Worm (Caenorhabditis elegans): ENCODE results near the gene W02F12.2.

DNA sequence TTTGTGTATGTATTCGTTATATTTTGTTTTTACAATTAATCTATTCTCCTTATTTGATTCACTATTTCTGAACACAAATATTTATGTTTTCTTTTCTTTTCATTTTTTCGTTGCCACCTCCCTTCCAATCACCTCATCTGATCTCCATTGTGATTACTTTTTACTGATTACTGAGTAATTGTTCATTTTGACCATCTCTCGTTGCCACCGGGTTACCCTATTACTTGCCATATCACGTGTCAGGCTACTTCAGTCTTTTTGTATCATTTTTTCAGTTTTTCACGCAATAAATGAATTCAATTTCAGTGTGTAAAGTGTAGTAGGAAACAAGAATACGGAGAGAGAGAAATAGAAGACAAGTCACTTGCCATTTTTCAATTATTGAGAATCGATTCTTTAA, 45.4 kb downstream of the W02F12.2 start, which contains the start of gene T10H9.8:
- TF ChIP-seq ama-1 (optimal IDR thresholded peaks at IDR 0.05) (no peak), B0310.2 (tag; optimal IDR thresholded peaks at IDR 0.05) (no peak), hnd-1 (tag; optimal IDR thresholded peaks at IDR 0.05) (no peak), tra-4 (tag; optimal IDR thresholded peaks at IDR 0.05) (no peak), ets-7 (tag; optimal IDR thresholded peaks at IDR 0.05) (no peak), aly-1 (tag; optimal IDR thresholded peaks at IDR 0.05) (no peak), flt-1 (GFP tag; IDR thresholded peaks at IDR 0.05) (no peak), F13C5.2 (tag; optimal IDR thresholded peaks at IDR 0.05) (no peak)
